Worm (Caenorhabditis elegans): Measurements from ENCODE around the gene hrg-1.

Gene hrg-1

ce11 chrX:3988575-3988974, 27.4 kb downstream of the hrg-1 start (continued):
- TF ChIP-seq tlf-1 (GFP tag; optimal IDR thresholded peaks at IDR 0.05) (no peak), madf-3 (GFP tag; IDR thresholded peaks at IDR 0.05) (no peak)

- TF ChIP-seq die-1 (tag; optimal IDR thresholded peaks at IDR 0.05) (no peak), mes-4 (tag; optimal IDR thresholded peaks at IDR 0.05) (no peak), Y53F4B.3 (GFP tag; IDR thresholded peaks at IDR 0.05) (no peak), hlh-12 (tag; optimal IDR thresholded peaks at IDR 0.05) (no peak), Y79H2A.3 (GFP tag; conservative IDR thresholded peaks at IDR 0.05) (no peak), F23B12.7 (tag; optimal IDR thresholded peaks at IDR 0.05; ENCODE audit: insufficient read depth) (no peak), F22D6.2 (tag; optimal IDR thresholded peaks at IDR 0.05) (no peak), let-526 (GFP tag; IDR thresholded peaks at IDR 0.05) (no peak), xnd-1 (tag; optimal IDR thresholded peaks at IDR 0.05) (no peak), attf-3 (GFP tag; conservative IDR thresholded peaks at IDR 0.05) (no peak), madf-8 (GFP tag; conservative IDR thresholded peaks at IDR 0.05) (no peak), hlh-26 (GFP tag; conservative IDR thresholded peaks at IDR 0.05) (no peak), B0261.1 (tag; optimal IDR thresholded peaks at IDR 0.05) (no peak), nfya-2 (GFP tag; IDR thresholded peaks at IDR 0.05) (no peak), nhr-120 (GFP tag; IDR thresholded peaks at IDR 0.05) (no peak), T07F8.4 (tag; optimal IDR thresholded peaks at IDR 0.05) (no peak), rcor-1 (GFP tag; IDR thresholded peaks at IDR 0.05) (no peak)
Observed at ce11 chrX:3982370-3982769, 33.7 kb downstream of the hrg-1 start.

DNA sequence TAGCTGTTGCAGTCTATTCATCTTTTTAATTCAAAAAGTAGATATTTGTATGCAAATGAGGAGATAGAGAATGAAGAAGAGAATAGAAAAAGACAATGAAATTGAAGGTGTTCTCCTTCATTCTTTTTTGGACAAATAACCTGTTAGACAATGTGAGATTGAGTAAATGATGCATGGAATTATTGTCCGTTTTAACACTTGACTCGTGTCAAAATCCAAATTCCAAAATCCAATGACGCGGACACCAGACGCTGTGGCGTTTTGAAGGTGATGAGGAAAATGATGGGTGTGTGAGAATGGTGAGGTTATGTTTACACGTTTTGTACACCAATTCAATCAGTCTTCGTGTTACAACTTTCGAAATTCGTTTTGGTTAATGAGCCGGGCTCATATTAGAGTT, 36.9 kb downstream of the hrg-1 start:
- no peak for TF ChIP-seq ztf-6 (GFP tag; IDR thresholded peaks at IDR 0.05)
- no peak for TF ChIP-seq ccch-3 (GFP tag; optimal IDR thresholded peaks at IDR 0.05)
- TF ChIP-seq attf-3 (GFP tag; conservative IDR thresholded peaks at IDR 0.05) = no peak
- TF ChIP-seq ama-1 (optimal IDR thresholded peaks at IDR 0.05) = no peak
- TF ChIP-seq ama-1 (GFP tag; optimal IDR thresholded peaks at IDR 0.05) = no peak

DNA sequence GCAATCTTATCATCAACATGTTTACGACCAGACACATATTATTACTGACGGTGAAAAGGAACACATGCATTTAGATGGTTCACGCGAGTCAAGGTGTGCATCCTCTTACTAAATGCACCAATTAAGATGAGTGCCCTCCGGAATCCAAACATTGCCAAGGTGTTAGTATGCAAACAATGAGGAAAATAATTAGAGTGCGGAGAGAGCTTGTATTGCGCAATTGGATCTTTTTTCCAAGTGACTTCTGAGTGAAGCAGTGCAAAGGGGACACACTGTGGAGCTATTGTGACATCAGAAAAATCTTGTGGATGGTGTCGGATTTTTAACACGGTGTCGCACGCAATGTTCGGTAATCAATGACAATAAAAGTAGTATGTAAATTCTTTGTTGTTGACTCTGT, 38.8 kb downstream of the hrg-1 start:
- no peak for TF ChIP-seq cebp-1 (GFP tag; IDR thresholded peaks at IDR 0.05)
- TF ChIP-seq cebp-1 (tag; optimal IDR thresholded peaks at IDR 0.05) = no peak
- TF ChIP-seq efl-1 (GFP tag; optimal IDR thresholded peaks at IDR 0.05) = no peak
- no peak for TF ChIP-seq ztf-3 (GFP tag; optimal IDR thresholded peaks at IDR 0.05)
- TF ChIP-seq Y53F4B.3 (GFP tag; IDR thresholded peaks at IDR 0.05) = no peak
- TF ChIP-seq madf-6 (GFP tag; IDR thresholded peaks at IDR 0.05) = no peak
- no peak for TF ChIP-seq snpc-4 (GFP tag; optimal IDR thresholded peaks at IDR 0.05)
- TF ChIP-seq snpc-4 (tag; optimal IDR thresholded peaks at IDR 0.05) = no peak
- no peak for TF ChIP-seq F57A8.1 (GFP tag; optimal IDR thresholded peaks at IDR 0.05)
- no peak for TF ChIP-seq attf-3 (GFP tag; conservative IDR thresholded peaks at IDR 0.05)

DNA sequence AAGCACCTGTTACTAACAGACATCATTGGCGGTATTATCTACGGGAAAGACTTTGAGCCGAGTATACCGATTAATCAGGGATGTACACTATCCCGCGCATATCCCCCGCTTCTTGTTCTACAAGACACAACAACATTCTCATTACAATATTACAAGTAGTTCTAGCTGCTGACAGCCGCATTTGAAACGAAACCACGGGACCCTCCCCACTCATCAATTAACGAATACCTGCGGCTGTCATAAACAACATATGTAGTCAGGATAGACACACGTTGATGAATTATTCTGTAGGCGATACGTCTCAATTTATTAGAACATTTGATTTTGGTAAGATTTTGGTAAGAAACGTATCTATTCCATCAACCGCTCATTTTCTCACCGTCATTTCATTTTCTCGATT, 39.3 kb downstream of the hrg-1 start:
- TF ChIP-seq ccch-3 (GFP tag; optimal IDR thresholded peaks at IDR 0.05) (no peak), ets-4 (GFP tag; optimal IDR thresholded peaks at IDR 0.05) (no peak), lsl-1 (GFP tag; optimal IDR thresholded peaks at IDR 0.05) (no peak), F52B5.7 (tag; optimal IDR thresholded peaks at IDR 0.05) (no peak), C17E4.6 (GFP tag; IDR thresholded peaks at IDR 0.05) (no peak), F10E7.11 (tag; optimal IDR thresholded peaks at IDR 0.05) (no peak), ceh-100 (GFP tag; IDR thresholded peaks at IDR 0.05) (no peak)
